Fruit fly (Drosophila melanogaster): ENCODE data around the gene PCID2.
A peak's percentile ranks its signal among the peaks of the same experiment; 100 is the strongest.
"Not testable (repeated sequence)": the region's sequence is repeated elsewhere in the genome, so short reads cannot be mapped to it uniquely, and the experiment has no call there.

Gene PCID2

DNA sequence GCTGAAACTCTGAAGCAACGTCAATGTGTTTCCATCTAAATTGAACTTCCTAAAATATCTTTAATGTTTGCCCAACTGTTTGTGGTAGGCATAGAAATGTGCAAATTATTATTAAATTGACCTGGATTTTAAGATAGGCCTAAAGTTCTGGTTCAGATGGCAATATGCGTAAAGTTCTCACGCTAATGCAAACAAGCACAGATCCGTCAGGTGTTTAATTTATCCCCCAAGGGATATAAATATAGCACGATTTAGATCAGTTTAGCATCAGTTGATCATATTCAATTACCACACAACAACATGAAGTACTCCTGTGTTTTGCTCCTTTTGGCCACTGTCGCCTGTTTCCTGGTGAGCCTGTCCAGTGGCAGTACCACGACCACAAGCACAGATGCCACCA, 36.8 kb upstream of the PCID2 start, which contains the start of gene CG7377:
Gene CG7377 (plus strand): TSS at position 301 of the 400 bp plus-strand sequence.
- not testable (repeated sequence) for TF ChIP-seq CG8159 (tag; optimal IDR thresholded peaks at IDR 0.05); CG14655 (GFP tag; optimal IDR thresholded peaks at IDR 0.05); CG8301 (tag; optimal IDR thresholded peaks at IDR 0.05)

DNA sequence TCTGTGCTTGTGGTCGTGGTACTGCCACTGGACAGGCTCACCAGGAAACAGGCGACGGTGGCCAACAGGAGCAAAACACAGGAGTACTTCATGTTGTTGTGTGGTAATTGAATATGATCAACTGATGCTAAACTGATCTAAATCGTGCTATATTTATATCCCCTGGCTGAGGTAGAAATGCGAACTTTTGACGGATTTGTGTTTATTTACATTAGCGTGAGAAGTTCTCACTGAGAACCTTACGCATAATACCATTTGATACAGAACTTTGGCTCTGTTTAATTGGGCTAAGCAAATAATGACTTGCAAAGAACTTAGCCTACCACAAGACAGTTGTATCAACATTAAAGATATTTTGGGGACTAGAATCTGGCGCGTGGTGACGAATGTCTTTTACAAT, 35.1 kb upstream of the PCID2 start, which contains the start of gene CG33268:
Gene CG33268 (minus strand): TSS at position 101 of the 400 bp plus-strand sequence.
- TF ChIP-seq CG34367 (tag; optimal IDR thresholded peaks at IDR 0.05) (no peak), CG17806 (tag; optimal IDR thresholded peaks at IDR 0.05) (no peak), rn (GFP tag; IDR thresholded peaks at IDR 0.05) (no peak), CG9948 (tag; optimal IDR thresholded peaks at IDR 0.05) (no peak), Pif1A (GFP tag; optimal IDR thresholded peaks at IDR 0.05) (no peak), gl (tag; optimal IDR thresholded peaks at IDR 0.05) (no peak), CG12605 (GFP tag; IDR thresholded peaks at IDR 0.05) (no peak), Ets98B (GFP tag; IDR thresholded peaks at IDR 0.05) (no peak), CG8301 (tag; optimal IDR thresholded peaks at IDR 0.05) (no peak), CG15710 (tag; optimal IDR thresholded peaks at IDR 0.05) (no peak), CG14655 (GFP tag; optimal IDR thresholded peaks at IDR 0.05) (no peak), CG32121 (GFP tag; IDR thresholded peaks at IDR 0.05) (no peak), CG4496 (GFP tag; IDR thresholded peaks at IDR 0.05) (no peak)

DNA sequence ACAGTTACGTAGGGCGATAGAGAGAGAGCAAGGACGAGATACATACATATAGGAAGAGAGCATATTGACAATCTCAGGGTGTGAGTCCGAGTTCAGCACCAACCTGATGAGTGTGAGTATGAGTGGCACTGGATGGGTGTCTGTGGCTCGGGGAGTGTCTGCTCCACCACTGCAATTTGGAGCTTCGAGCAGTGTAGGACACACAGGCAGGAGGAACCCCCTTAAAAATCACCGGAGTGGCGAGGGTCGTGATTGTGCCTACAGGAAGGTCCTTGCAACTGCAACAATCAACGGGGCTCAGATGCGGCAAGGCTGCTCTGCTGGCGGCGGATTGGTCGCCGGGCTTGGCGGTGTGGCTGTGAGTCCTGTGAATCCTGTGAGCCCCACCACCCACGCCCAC, 34.4 kb upstream of the PCID2 start:
- TF ChIP-seq CG8159 (tag; optimal IDR thresholded peaks at IDR 0.05): no peak
- TF ChIP-seq Pif1B (GFP tag; optimal IDR thresholded peaks at IDR 0.05): no peak
- TF ChIP-seq CG13204 (GFP tag; optimal IDR thresholded peaks at IDR 0.05): peak; percentile 52
- no peak for TF ChIP-seq CG4496 (GFP tag; IDR thresholded peaks at IDR 0.05)

DNA sequence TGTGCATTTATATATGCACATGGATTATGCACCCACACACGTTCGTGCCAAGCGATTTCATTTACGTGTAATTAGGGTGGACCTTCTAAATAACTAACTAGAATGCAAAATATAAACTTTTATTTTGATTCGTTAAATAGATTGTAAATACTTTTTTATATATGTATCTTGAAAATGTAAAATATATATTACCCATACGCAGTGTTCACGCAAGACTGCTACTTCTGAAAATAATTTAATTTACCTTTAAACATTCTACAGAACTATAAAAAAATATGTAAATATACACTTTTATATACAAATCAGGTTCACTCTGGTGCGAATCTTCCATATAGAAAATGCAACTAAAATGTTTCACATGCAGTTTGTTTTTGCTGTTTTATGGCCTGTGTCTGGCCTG, 32.5 kb upstream of the PCID2 start:
- TF ChIP-seq CG17806 (tag; optimal IDR thresholded peaks at IDR 0.05): peak; percentile 35
- TF ChIP-seq Pif1A (GFP tag; optimal IDR thresholded peaks at IDR 0.05): no peak
- TF ChIP-seq Pif1B (GFP tag; optimal IDR thresholded peaks at IDR 0.05): peak; percentile 3
- no peak for TF ChIP-seq EcR (GFP tag; optimal IDR thresholded peaks at IDR 0.05)
- peak; percentile 40 for TF ChIP-seq CG9948 (tag; optimal IDR thresholded peaks at IDR 0.05)
- peak; percentile 46 for TF ChIP-seq CG15710 (tag; optimal IDR thresholded peaks at IDR 0.05)
- peak; percentile 27 for TF ChIP-seq CG8301 (tag; optimal IDR thresholded peaks at IDR 0.05)
- TF ChIP-seq CG4496 (GFP tag; IDR thresholded peaks at IDR 0.05): peak; percentile 55
- peak; percentile 28; the same call in 1 of the 2 replicates for TF ChIP-seq Ets98B (GFP tag; IDR thresholded peaks at IDR 0.05)
- TF ChIP-seq CG10348 (GFP tag; IDR thresholded peaks at IDR 0.05): no peak
- TF ChIP-seq CG34367 (tag; optimal IDR thresholded peaks at IDR 0.05): peak; percentile 23
- peak; percentile 35 for TF ChIP-seq CG14655 (GFP tag; optimal IDR thresholded peaks at IDR 0.05)
- peak; percentile 86 for TF ChIP-seq CG8159 (tag; optimal IDR thresholded peaks at IDR 0.05)
- peak; percentile 61 for TF ChIP-seq CG32121 (GFP tag; IDR thresholded peaks at IDR 0.05)

DNA sequence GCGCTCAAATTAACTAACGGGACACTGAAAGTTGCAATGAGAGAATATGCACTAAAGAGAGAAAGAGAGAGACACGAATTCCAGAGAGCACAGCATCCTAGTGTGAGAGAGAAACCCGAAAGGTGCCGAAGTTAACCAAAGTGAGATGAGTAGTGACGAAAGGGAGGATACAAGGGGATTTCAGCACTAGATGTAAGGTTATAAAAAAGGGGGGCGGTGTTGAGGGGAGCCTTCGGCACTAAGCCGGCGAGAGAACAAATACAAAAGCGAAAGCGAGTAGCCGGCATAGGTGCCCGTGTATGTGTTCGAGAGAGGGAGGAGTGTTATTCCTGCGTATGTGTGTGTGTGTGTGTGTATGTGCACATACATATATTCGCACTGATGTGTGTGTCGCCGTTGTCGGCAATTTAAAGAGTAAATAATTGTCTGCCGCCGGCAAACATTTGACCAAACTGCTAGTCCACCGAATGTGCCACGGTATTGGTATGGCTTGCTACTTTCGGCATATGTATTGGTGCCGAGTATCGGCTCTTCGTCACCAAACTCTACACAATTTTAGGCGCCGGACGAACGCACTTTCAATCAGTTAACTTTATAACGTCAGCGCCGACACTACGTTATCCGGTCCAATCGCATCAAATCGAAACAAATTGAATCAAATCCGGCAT, 29.5 kb upstream of the PCID2 start, which contains the start of gene CG7368:
Gene CG7368 (plus strand): TSS at position 618 of the 668 bp plus-strand sequence.
- TF ChIP-seq CG13204 (GFP tag; optimal IDR thresholded peaks at IDR 0.05) (peak; percentile 14), Pif1A (GFP tag; optimal IDR thresholded peaks at IDR 0.05) (no peak), CG14655 (GFP tag; optimal IDR thresholded peaks at IDR 0.05) (no peak)

- TF ChIP-seq Snoo (tag; optimal IDR thresholded peaks at IDR 0.05): peak; percentile 22
- no peak for TF ChIP-seq CG10348 (GFP tag; IDR thresholded peaks at IDR 0.05)
- no peak for TF ChIP-seq Ets98B (GFP tag; IDR thresholded peaks at IDR 0.05)
- TF ChIP-seq Pif1A (GFP tag; optimal IDR thresholded peaks at IDR 0.05): no peak
- no peak for TF ChIP-seq gl (tag; optimal IDR thresholded peaks at IDR 0.05)
- TF ChIP-seq CG9948 (tag; optimal IDR thresholded peaks at IDR 0.05): peak; percentile 38
- TF ChIP-seq EcR (GFP tag; optimal IDR thresholded peaks at IDR 0.05): peak; percentile 52
- TF ChIP-seq fd96Ca (GFP tag; IDR thresholded peaks at IDR 0.05): no peak
- TF ChIP-seq CG17806 (tag; optimal IDR thresholded peaks at IDR 0.05): peak; percentile 34
- peak; percentile 29 for TF ChIP-seq CG13204 (GFP tag; optimal IDR thresholded peaks at IDR 0.05)
- TF ChIP-seq CG14655 (GFP tag; optimal IDR thresholded peaks at IDR 0.05): peak; percentile 18
- peak; percentile 61 for TF ChIP-seq CG15710 (tag; optimal IDR thresholded peaks at IDR 0.05)
- 0 out of 3 replicates have a peak, but pooled peaks have one; percentile 22 for TF ChIP-seq CG4496 (GFP tag; IDR thresholded peaks at IDR 0.05)
- TF ChIP-seq CG34367 (tag; optimal IDR thresholded peaks at IDR 0.05): peak; percentile 18
- peak; percentile 2 for TF ChIP-seq Pif1B (GFP tag; optimal IDR thresholded peaks at IDR 0.05)
- peak; percentile 52 for TF ChIP-seq CG8159 (tag; optimal IDR thresholded peaks at IDR 0.05)
Observed at dm6 chr3L:11599255-11599654, 27.0 kb upstream of the PCID2 start.

- TF ChIP-seq gl (tag; optimal IDR thresholded peaks at IDR 0.05) (no peak), Pif1B (GFP tag; optimal IDR thresholded peaks at IDR 0.05) (no peak), Ets98B (GFP tag; IDR thresholded peaks at IDR 0.05) (no peak), Snoo (tag; optimal IDR thresholded peaks at IDR 0.05) (no peak), CG8301 (tag; optimal IDR thresholded peaks at IDR 0.05) (no peak), CG12605 (GFP tag; IDR thresholded peaks at IDR 0.05) (no peak), CG4496 (GFP tag; IDR thresholded peaks at IDR 0.05) (no peak), fd96Ca (GFP tag; IDR thresholded peaks at IDR 0.05) (no peak), CG13204 (GFP tag; optimal IDR thresholded peaks at IDR 0.05) (no peak), D1 (tag; optimal IDR thresholded peaks at IDR 0.05) (no peak), CG17806 (tag; optimal IDR thresholded peaks at IDR 0.05) (no peak), Pif1A (GFP tag; optimal IDR thresholded peaks at IDR 0.05) (no peak), CG9948 (tag; optimal IDR thresholded peaks at IDR 0.05) (no peak), CG10348 (GFP tag; IDR thresholded peaks at IDR 0.05) (no peak), rn (GFP tag; IDR thresholded peaks at IDR 0.05) (no peak), EcR (GFP tag; optimal IDR thresholded peaks at IDR 0.05) (no peak), CG34367 (tag; optimal IDR thresholded peaks at IDR 0.05) (no peak)
Observed at dm6 chr3L:11599965-11600420, 26.2 kb upstream of the PCID2 start, which contains the start of the genes CG14137 and CG46394. TSS of gene CG14137 (minus strand) at chr3L:11600065. TSS of gene CG46394 (plus strand) at chr3L:11600370.
